Fruit fly (Drosophila melanogaster) whole organism, adult: ENCODE measurements around the gene CG15249.

Experiments
- CG11617 ChIP-seq: fragments of 200-800 bp; sonication (Bioruptor generic); optimal IDR thresholded peaks from 2 replicates; lab custom pipeline; 2017; ENCODE audit warnings: mild to moderate bottlenecking, missing biosample characterization, missing genetic modification reagents, missing genetic modification characterization
- CG14711 ChIP-seq: fragments of 200-800 bp; sonication (Bioruptor generic); optimal IDR thresholded peaks from 2 replicates; lab custom pipeline; 2018; ENCODE audit warnings: missing biosample characterization, mild to moderate bottlenecking, missing genetic modification characterization, moderate library complexity
- CG5204 ChIP-seq: fragments of 200-800 bp; sonication (Bioruptor generic); optimal IDR thresholded peaks from 2 replicates; lab custom pipeline; 2016; ENCODE audit warnings: missing biosample characterization, missing genetic modification characterization
- CG7045 ChIP-seq: fragments of 200-800 bp; sonication (Bioruptor generic); optimal IDR thresholded peaks from 2 replicates; lab custom pipeline; 2017; ENCODE audit warnings: missing biosample characterization, mild to moderate bottlenecking, missing genetic modification characterization
- CG7101 ChIP-seq: fragments of 200-800 bp; sonication (Bioruptor generic); optimal IDR thresholded peaks from 2 replicates; lab custom pipeline; 2018; ENCODE audit warnings: missing biosample characterization, mild to moderate bottlenecking, missing genetic modification characterization, moderate library complexity
- Crg-1 ChIP-seq: fragments of 200-800 bp; sonication (Bioruptor generic); optimal IDR thresholded peaks from 2 replicates; lab custom pipeline; 2016; ENCODE audit warnings: missing biosample characterization, missing genetic modification characterization
- Mnt ChIP-seq: fragments of 200-800 bp; sonication (Bioruptor generic); optimal IDR thresholded peaks from 2 replicates; lab custom pipeline; 2016; ENCODE audit warnings: missing biosample characterization, mild to moderate bottlenecking, missing genetic modification characterization
- bab1 ChIP-seq: fragments of 200-800 bp; sonication (Bioruptor generic); optimal IDR thresholded peaks from 3 replicates; lab custom pipeline; 2019; ENCODE audit warnings: missing biosample characterization, mild to moderate bottlenecking, missing genetic modification characterization, moderate library complexity
- cic ChIP-seq: fragments of 200-800 bp; sonication (Bioruptor generic); optimal IDR thresholded peaks from 2 replicates; lab custom pipeline; 2017; ENCODE audit warnings: missing biosample characterization, mild to moderate bottlenecking, missing genetic modification characterization, moderate library complexity
- cnc ChIP-seq, 2 experiments: fragments of >200 bp; optimal IDR thresholded peaks; 2 replicates each; lab custom pipeline; 2017
- kay ChIP-seq: fragments of 200-800 bp; sonication (Bioruptor generic); peaks from one replicate; lab custom pipeline; 2016; ENCODE audit warnings: missing biosample characterization, missing genetic modification characterization, borderline replicate concordance
- ovo ChIP-seq: fragments of 200-800 bp; sonication (Bioruptor generic); optimal IDR thresholded peaks from 2 replicates; lab custom pipeline; 2016; ENCODE audit warnings: missing biosample characterization, missing genetic modification characterization
- pad ChIP-seq: fragments of 200-800 bp; sonication (Bioruptor generic); optimal IDR thresholded peaks from 3 replicates; lab custom pipeline; 2017; ENCODE audit warnings: missing biosample characterization, missing genetic modification characterization, mild to moderate bottlenecking, moderate library complexity, missing genetic modification reagents
- toe ChIP-seq: fragments of 200-800 bp; sonication (Bioruptor generic); optimal IDR thresholded peaks from 2 replicates; lab custom pipeline; 2016; ENCODE audit warnings: missing biosample characterization, missing genetic modification characterization

CG15249 gene

DNA sequence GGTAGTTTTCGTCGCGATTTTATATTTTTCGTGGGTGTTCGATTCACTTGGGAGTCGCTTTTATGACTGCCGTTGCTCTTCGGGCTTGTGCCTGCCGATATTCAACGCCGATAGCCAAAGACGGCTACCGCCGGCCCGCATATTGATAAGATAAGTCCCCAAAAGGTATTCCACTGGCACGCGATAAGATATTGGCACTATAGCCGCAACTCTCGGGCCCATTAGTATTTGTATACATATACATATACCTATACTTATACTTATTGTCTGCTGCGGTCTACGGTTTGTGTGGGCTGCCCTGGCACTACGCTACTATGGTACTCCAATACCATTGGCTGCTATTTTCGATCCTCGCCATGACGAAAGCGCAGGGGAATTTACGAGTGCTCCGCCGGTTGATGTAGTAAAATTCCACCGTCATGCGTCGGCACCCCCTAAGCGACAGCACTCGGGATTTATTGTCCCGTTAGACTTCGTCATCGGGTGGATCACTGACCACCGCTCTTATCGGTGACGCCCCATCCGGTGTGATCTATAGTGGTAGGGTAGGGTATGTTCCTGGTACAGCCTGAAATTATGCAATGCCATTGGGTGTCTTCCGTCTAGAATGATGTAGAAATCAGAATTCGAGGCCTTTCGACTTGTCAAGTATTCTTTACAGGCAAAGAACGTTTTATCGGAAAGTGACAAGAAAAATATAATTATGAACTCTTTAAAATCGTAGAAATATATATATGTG, 30.7 kb downstream of the CG15249 start, which contains the start of gene CG45060:
CG45060 (minus strand) TSS at position 59 of the 739 bp plus-strand sequence.
- TF ChIP-seq pad (GFP tag; lab: Kevin White, UChicago) (peak; percentile 45), Mnt (GFP tag; lab: Kevin White, UChicago) (peak; percentile 8), bab1 (no peak), cic (GFP tag; lab: Kevin White, UChicago) (peak; percentile 91), ovo (peak; percentile 86)

DNA sequence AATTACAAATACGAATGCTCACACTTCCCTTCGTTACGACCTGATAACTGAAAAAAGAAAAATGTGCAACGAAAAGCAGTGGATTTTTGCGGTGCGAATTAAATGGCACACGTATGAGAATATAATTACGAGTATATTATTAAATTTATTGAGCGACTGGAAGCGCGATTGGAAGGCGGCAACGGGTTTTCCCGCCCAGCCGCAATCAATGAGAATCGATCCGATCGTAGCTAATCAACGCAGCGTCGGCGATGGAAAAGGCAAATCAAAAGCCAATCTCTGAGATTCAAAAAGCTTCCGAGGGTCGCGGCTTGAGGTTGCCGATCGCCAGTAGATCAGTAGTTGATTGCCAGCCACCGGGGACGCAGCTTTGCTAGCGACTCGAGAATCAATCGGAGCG, 34.5 kb downstream of the CG15249 start, which contains the start of gene Ser7:
Ser7 (plus strand) TSS at position 352 of the 400 bp plus-strand sequence.
- TF ChIP-seq kay (GFP tag; lab: Kevin White, UChicago) (peak; percentile 71), toe (no peak), ovo (no peak), CG7045 (GFP tag; lab: Kevin White, UChicago) (no peak), cic (GFP tag; lab: Kevin White, UChicago) (peak; percentile 70)

DNA sequence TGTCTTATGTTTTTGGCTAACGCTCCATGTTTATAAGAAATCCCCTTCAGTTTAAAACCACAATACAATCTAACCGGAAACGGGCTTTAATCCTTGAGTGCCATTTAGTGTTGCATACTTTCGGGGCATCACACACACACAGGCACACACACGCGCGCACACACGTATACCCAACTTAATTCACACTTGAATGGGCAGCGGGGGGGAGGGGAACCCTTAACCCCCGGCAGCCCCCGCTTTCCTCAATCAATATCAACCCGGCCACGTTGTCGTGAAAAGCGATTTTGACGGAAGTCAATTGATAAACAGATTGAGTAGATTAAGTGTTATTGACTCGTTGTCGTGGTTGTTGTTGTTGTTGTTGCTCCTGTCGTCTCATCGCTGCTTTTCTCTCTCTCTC, 51.9 kb downstream of the CG15249 start:
- TF ChIP-seq CG7101 (no peak), ovo (no peak), CG5204 (GFP tag; lab: Kevin White, UChicago) (no peak), bab1 (no peak), toe (no peak), cnc (optimal IDR thresholded peaks at IDR 0.05; lab: Kevin White, UChicago) (no peak), CG14711 (tag; lab: Kevin White, UChicago) (no peak), cic (GFP tag; lab: Kevin White, UChicago) (no peak), CG11617 (GFP tag; lab: Kevin White, UChicago) (no peak), Crg-1 (no peak)
